Fruit fly (Drosophila melanogaster) whole organism, embryonic: Measurements from ENCODE around the gene CDase.
A peak's percentile ranks its signal among the peaks of the same experiment; 100 is the strongest.

Experiments
- Asciz ChIP-seq: fragments of 200-800 bp; sonication (Bioruptor generic); optimal IDR thresholded peaks from 2 replicates; lab custom pipeline; 2017; ENCODE audit warnings: missing biosample characterization, mild to moderate bottlenecking, missing genetic modification characterization, missing genetic modification reagents
- Bdp1 ChIP-seq: fragments of 200-800 bp; sonication (Bioruptor generic); optimal IDR thresholded peaks from 3 replicates; lab custom pipeline; 2016; ENCODE audit warnings: missing biosample characterization, missing genetic modification characterization
- Bteb2 ChIP-seq: fragments of 200-800 bp; sonication (Bioruptor generic); optimal IDR thresholded peaks from 2 replicates; lab custom pipeline; 2016; ENCODE audit warnings: missing biosample characterization, missing genetic modification characterization
- CG11085 ChIP-seq: fragments of 200-800 bp; sonication (Bioruptor generic); IDR thresholded peaks from 2 replicates; pipeline ENCODE4 v1.3.6; 2022; ENCODE audit warnings: missing biosample characterization, missing genetic modification characterization
- CG11398 ChIP-seq: fragments of 200-800 bp; sonication (Bioruptor generic); optimal IDR thresholded peaks from 2 replicates; lab custom pipeline; 2016; ENCODE audit warnings: missing biosample characterization, missing genetic modification characterization
- CG11456 ChIP-seq: fragments of 200-800 bp; sonication (Bioruptor generic); IDR thresholded peaks from 3 replicates; pipeline ENCODE4 v1.3.6; 2022; ENCODE audit warnings: missing biosample characterization, missing genetic modification characterization
- CG12769 ChIP-seq: fragments of 200-800 bp; sonication (Bioruptor generic); optimal IDR thresholded peaks from 2 replicates; lab custom pipeline; 2019; ENCODE audit warnings: missing biosample characterization, mild to moderate bottlenecking, missing genetic modification characterization, moderate library complexity
- CG12942 ChIP-seq: fragments of 200-800 bp; sonication (Bioruptor generic); optimal IDR thresholded peaks from 3 replicates; lab custom pipeline; 2016; ENCODE audit warnings: missing biosample characterization, missing genetic modification characterization
- CG14710 ChIP-seq: fragments of 200-800 bp; sonication (Bioruptor generic); optimal IDR thresholded peaks from 3 replicates; lab custom pipeline; 2019; ENCODE audit warnings: missing biosample characterization, mild to moderate bottlenecking, missing genetic modification characterization, moderate library complexity
- CG16779 ChIP-seq: fragments of 200-800 bp; sonication (Bioruptor generic); IDR thresholded peaks from 2 replicates; pipeline ENCODE4 v1.3.6; 2022; ENCODE audit warnings: missing biosample characterization, missing genetic modification characterization
- CG17568 ChIP-seq: fragments of 200-800 bp; sonication (Bioruptor generic); optimal IDR thresholded peaks from 2 replicates; lab custom pipeline; 2018; ENCODE audit warnings: missing biosample characterization, mild to moderate bottlenecking, missing genetic modification characterization, moderate library complexity
- CG18011 ChIP-seq: fragments of 200-800 bp; sonication (Bioruptor generic); optimal IDR thresholded peaks from 2 replicates; lab custom pipeline; 2017; ENCODE audit warnings: missing biosample characterization, missing genetic modification characterization, mild to moderate bottlenecking, moderate library complexity, missing genotype
- CG1832 ChIP-seq: fragments of 200-800 bp; sonication (Bioruptor generic); optimal IDR thresholded peaks from 2 replicates; lab custom pipeline; 2017; ENCODE audit warnings: missing biosample characterization, mild to moderate bottlenecking, missing genetic modification characterization, inconsistent platforms
- CG2120 ChIP-seq: fragments of 200-800 bp; sonication (Bioruptor generic); optimal IDR thresholded peaks from 3 replicates; lab custom pipeline; 2016; ENCODE audit warnings: missing biosample characterization, missing genetic modification characterization
- CG4328 ChIP-seq: fragments of 200-800 bp; sonication (Bioruptor generic); optimal IDR thresholded peaks from 3 replicates; lab custom pipeline; 2017; ENCODE audit warnings: missing biosample characterization, missing genetic modification reagents, missing genetic modification characterization
- CG4854 ChIP-seq: fragments of 200-800 bp; sonication (Bioruptor generic); optimal IDR thresholded peaks from 2 replicates; lab custom pipeline; 2016; ENCODE audit warnings: missing biosample characterization, missing genetic modification characterization, inconsistent platforms
- CG7357 ChIP-seq: fragments of 200-800 bp; sonication (Bioruptor generic); IDR thresholded peaks from 3 replicates; pipeline ENCODE4 v1.3.6; 2022; ENCODE audit warnings: missing biosample characterization, missing genetic modification characterization
- CG7839 ChIP-seq: fragments of 200-800 bp; sonication (Bioruptor generic); optimal IDR thresholded peaks from 3 replicates; lab custom pipeline; 2018; ENCODE audit warnings: missing biosample characterization, mild to moderate bottlenecking, missing genetic modification characterization, moderate library complexity
- CG7928 ChIP-seq: fragments of 200-800 bp; sonication (Bioruptor generic); optimal IDR thresholded peaks from 2 replicates; lab custom pipeline; 2017; ENCODE audit warnings: missing biosample characterization, mild to moderate bottlenecking, missing genetic modification characterization
- CG7963 ChIP-seq: fragments of 200-800 bp; sonication (Bioruptor generic); IDR thresholded peaks from 3 replicates; pipeline ENCODE4 v1.3.6; 2022; ENCODE audit warnings: missing biosample characterization, missing genetic modification characterization; ENCODE audit not compliant: partially characterized antibody
- CG9932 ChIP-seq: fragments of 200-800 bp; sonication (Bioruptor generic); IDR thresholded peaks from 2 replicates; pipeline ENCODE4 v1.3.6; 2022; ENCODE audit warnings: missing biosample characterization, missing genetic modification characterization
- CTCF ChIP-seq: fragments of 200-800 bp; sonication (Bioruptor generic); optimal IDR thresholded peaks from 2 replicates; lab custom pipeline; 2017; ENCODE audit warnings: missing biosample characterization, mild to moderate bottlenecking, missing genetic modification characterization, moderate library complexity
- D19A ChIP-seq: fragments of 200-800 bp; optimal IDR thresholded peaks from 3 replicates; lab custom pipeline; 2019; ENCODE audit warnings: missing biosample characterization, mild to moderate bottlenecking, missing genetic modification characterization, moderate library complexity
- Dp ChIP-seq: fragments of 200-800 bp; sonication (Bioruptor generic); optimal IDR thresholded peaks from 2 replicates; lab custom pipeline; 2018; ENCODE audit warnings: missing biosample characterization, mild to moderate bottlenecking, missing genetic modification characterization, moderate library complexity
- Elba2 ChIP-seq: fragments of 200-800 bp; sonication (Bioruptor generic); optimal IDR thresholded peaks from 3 replicates; lab custom pipeline; 2016; ENCODE audit warnings: missing biosample characterization, missing genetic modification characterization
- Fer1 ChIP-seq: fragments of 200-800 bp; sonication (Bioruptor generic); optimal IDR thresholded peaks from 2 replicates; lab custom pipeline; 2017; ENCODE audit warnings: missing biosample characterization, mild to moderate bottlenecking, missing genetic modification characterization
- GATAe ChIP-seq: fragments of 200-800 bp; sonication (Bioruptor generic); conservative IDR thresholded peaks from 2 replicates; pipeline ENCODE4 v1.3.6; 2022; ENCODE audit warnings: missing biosample characterization, missing genetic modification characterization
- Hr78 ChIP-seq, 2 experiments: fragments of 200-800 bp in 1 of 2; fragments of >200 bp in 1 of 2; sonication (Bioruptor generic) in 1 of 2; optimal IDR thresholded peaks; 2 replicates each; lab custom pipeline; 2017 to 2019; ENCODE audit warnings: missing biosample characterization in 2 of 2, missing genetic modification characterization in 2 of 2, mild to moderate bottlenecking in 1 of 2, moderate library complexity in 1 of 2
- Meics ChIP-seq: fragments of 200-800 bp; sonication (Bioruptor generic); optimal IDR thresholded peaks from 2 replicates; lab custom pipeline; 2017; ENCODE audit warnings: missing biosample characterization, mild to moderate bottlenecking, missing genetic modification characterization
- NK7.1 ChIP-seq: fragments of 200-800 bp; sonication (Bioruptor generic); optimal IDR thresholded peaks from 3 replicates; lab custom pipeline; 2016; ENCODE audit warnings: missing biosample characterization, missing genetic modification characterization
- Sin3A ChIP-seq: fragments of >200 bp; optimal IDR thresholded peaks from 2 replicates; lab custom pipeline; 2018
- Vsx1 ChIP-seq: fragments of 200-800 bp; sonication (Bioruptor generic); optimal IDR thresholded peaks from 2 replicates; lab custom pipeline; 2017; ENCODE audit warnings: missing biosample characterization, mild to moderate bottlenecking, missing genetic modification characterization, missing genetic modification reagents
- Xbp1 ChIP-seq: fragments of 200-800 bp; sonication (Bioruptor generic); optimal IDR thresholded peaks from 3 replicates; lab custom pipeline; 2016; ENCODE audit warnings: missing biosample characterization, mild to moderate bottlenecking, missing genetic modification characterization
- abd-A ChIP-seq: fragments of 200-800 bp; sonication (Bioruptor generic); optimal IDR thresholded peaks from 3 replicates; lab custom pipeline; 2019; ENCODE audit warnings: missing biosample characterization, mild to moderate bottlenecking, missing genetic modification characterization, moderate library complexity
- amos ChIP-seq: fragments of 200-800 bp; sonication (Bioruptor generic); IDR thresholded peaks from 2 replicates; pipeline ENCODE4 v1.3.6; 2022; ENCODE audit warnings: missing biosample characterization, missing genetic modification characterization; ENCODE audit not compliant: partially characterized antibody
- cg ChIP-seq: fragments of 200-800 bp; sonication (Bioruptor generic); optimal IDR thresholded peaks from 3 replicates; lab custom pipeline; 2019; ENCODE audit warnings: missing biosample characterization, mild to moderate bottlenecking, missing genetic modification characterization, moderate library complexity
- chif ChIP-seq, 2 experiments: fragments of 200-800 bp; sonication (Bioruptor generic); optimal IDR thresholded peaks; 3 replicates each; lab custom pipeline; 2016; ENCODE audit warnings: missing biosample characterization in 2 of 2, missing genetic modification characterization in 2 of 2
- fd96Cb ChIP-seq: fragments of 200-800 bp; sonication (Bioruptor generic); optimal IDR thresholded peaks from 2 replicates; lab custom pipeline; 2018; ENCODE audit warnings: missing biosample characterization, mild to moderate bottlenecking, missing genetic modification characterization, moderate library complexity
- insv ChIP-seq, 2 experiments: fragments of 200-800 bp; sonication (Bioruptor generic); optimal IDR thresholded peaks; 3 replicates each; lab custom pipeline; 2016 to 2018; ENCODE audit warnings: missing biosample characterization in 2 of 2, missing genetic modification characterization in 2 of 2
- jumu ChIP-seq: fragments of 200-800 bp; sonication (Bioruptor generic); optimal IDR thresholded peaks from 3 replicates; lab custom pipeline; 2016; ENCODE audit warnings: missing biosample characterization, missing genetic modification characterization
- lov ChIP-seq, 2 experiments: fragments of 200-800 bp in 1 of 2; fragments of >200 bp in 1 of 2; sonication (Bioruptor generic) in 1 of 2; IDR thresholded peaks in 1 of 2; optimal IDR thresholded peaks in 1 of 2; 2 replicates in 1 of 2; 3 replicates in 1 of 2; pipeline versions ENCODE4 v1.3.6 to Lab custom; 2017 to 2022; ENCODE audit warnings: missing biosample characterization in 1 of 2, missing genetic modification characterization in 1 of 2
- otp ChIP-seq: fragments of 200-800 bp; sonication (Bioruptor generic); IDR thresholded peaks from 3 replicates; pipeline ENCODE4, ENCODE4 v1.3.6; 2022; ENCODE audit warnings: missing biosample characterization, missing genetic modification characterization
- pfk ChIP-seq: fragments of 200-800 bp; sonication (Bioruptor generic); optimal IDR thresholded peaks from 2 replicates; lab custom pipeline; 2018; ENCODE audit warnings: missing biosample characterization, mild to moderate bottlenecking, missing genetic modification characterization, moderate library complexity
- pita ChIP-seq: fragments of 200-800 bp; sonication (Bioruptor generic); optimal IDR thresholded peaks from 2 replicates; lab custom pipeline; 2017; ENCODE audit warnings: missing biosample characterization, mild to moderate bottlenecking, missing genetic modification characterization
- sd ChIP-seq: fragments of 200-800 bp; sonication (Bioruptor generic); optimal IDR thresholded peaks from 3 replicates; lab custom pipeline; 2018; ENCODE audit warnings: missing biosample characterization, mild to moderate bottlenecking, missing genetic modification characterization, moderate library complexity
- sens ChIP-seq: fragments of 200-800 bp; sonication (Bioruptor generic); peaks from one replicate; lab custom pipeline; 2016; ENCODE audit warnings: missing biosample characterization, missing genetic modification characterization
- stwl ChIP-seq: fragments of 200-800 bp; sonication (Bioruptor generic); optimal IDR thresholded peaks from 3 replicates; lab custom pipeline; 2018; ENCODE audit warnings: missing biosample characterization, mild to moderate bottlenecking, missing genetic modification characterization, moderate library complexity
- tll ChIP-seq, 2 experiments: fragments of 200-800 bp in 1 of 2; fragments of >200 bp in 1 of 2; sonication (Bioruptor generic) in 1 of 2; optimal IDR thresholded peaks; 2 replicates each; lab custom pipeline; 2017 to 2019; ENCODE audit warnings: missing biosample characterization in 2 of 2, missing genetic modification characterization in 2 of 2, mild to moderate bottlenecking in 1 of 2, moderate library complexity in 1 of 2
- trem ChIP-seq: fragments of 200-800 bp; optimal IDR thresholded peaks from 3 replicates; lab custom pipeline; 2019; ENCODE audit warnings: missing biosample characterization, mild to moderate bottlenecking, missing genetic modification characterization, moderate library complexity
- zen ChIP-seq: fragments of 200-800 bp; sonication (Bioruptor generic); optimal IDR thresholded peaks from 3 replicates; lab custom pipeline; 2018; ENCODE audit warnings: missing biosample characterization, mild to moderate bottlenecking, missing genetic modification characterization, moderate library complexity

Gene CDase

DNA sequence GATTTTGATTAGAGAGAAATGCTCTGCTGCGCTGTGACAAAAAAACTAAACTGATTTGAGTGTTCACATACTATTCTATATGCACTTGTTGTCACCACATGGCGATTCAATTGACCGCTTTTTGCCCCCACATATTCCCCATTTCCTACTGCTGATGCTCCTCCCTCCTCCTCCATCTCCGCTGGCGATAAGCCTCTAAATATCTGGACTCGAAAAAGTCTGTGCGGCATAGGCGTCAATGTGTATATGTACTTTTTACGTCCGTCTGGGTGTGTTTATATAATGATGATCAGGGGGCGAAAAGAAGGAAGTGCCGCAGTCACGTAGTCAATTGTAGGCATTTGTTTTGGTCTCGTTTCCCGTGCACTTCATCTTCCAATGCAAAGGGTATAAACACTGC lies 7.2 kb downstream of the CDase start (continued):
- TF ChIP-seq GATAe (GFP tag; lab: Robert Waterston, UW) (no peak), Xbp1 (GFP tag; lab: Kevin White, UChicago) (no peak), sd (tag; lab: Kevin White, UChicago) (peak; percentile 10), cg (GFP tag; lab: Kevin White, UChicago) (peak; percentile 46)

DNA sequence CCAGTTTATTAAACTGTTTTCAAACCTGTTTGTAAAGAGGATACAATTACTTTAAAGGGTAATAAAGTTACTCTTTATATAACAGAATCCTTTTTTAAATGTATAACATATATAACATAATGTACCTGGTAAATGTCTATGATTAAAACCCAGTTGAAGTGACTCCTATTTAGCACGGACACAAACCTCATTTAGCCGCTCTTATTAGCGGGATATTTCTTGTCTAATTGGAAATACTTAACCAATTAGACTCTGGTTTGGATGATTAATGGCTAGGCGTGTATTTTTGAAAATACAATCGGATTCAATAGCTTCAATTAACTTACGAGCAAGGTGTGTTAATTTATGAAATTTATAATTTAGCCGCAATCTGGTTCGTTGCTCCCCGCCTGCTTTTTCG lies 7.7 kb downstream of the CDase start:
- TF ChIP-seq CG7839 (tag; lab: Kevin White, UChicago) = no peak
- TF ChIP-seq abd-A = no peak
- no peak for TF ChIP-seq CG4854 (GFP tag; lab: Kevin White, UChicago)
- peak; percentile 100 for TF ChIP-seq insv (GFP tag; optimal IDR thresholded peaks at IDR 0.05; lab: Kevin White, UChicago)
- no peak for TF ChIP-seq pfk (GFP tag; lab: Kevin White, UChicago)
- TF ChIP-seq CG16779 (GFP tag; lab: Robert Waterston, UW) = no peak
- TF ChIP-seq CG7928 (GFP tag; lab: Kevin White, UChicago) = no peak
- TF ChIP-seq otp (GFP tag; lab: Robert Waterston, UW) = no peak
- TF ChIP-seq CG12942 (GFP tag; lab: Kevin White, UChicago) = no peak
- TF ChIP-seq tll (GFP tag; optimal IDR thresholded peaks at IDR 0.05; lab: Kevin White, UChicago) = peak in 1 of 2 experiments; percentile 36
- no peak for TF ChIP-seq Hr78 (GFP tag; optimal IDR thresholded peaks at IDR 0.05; lab: Kevin White, UChicago)
- peak; percentile 44 for TF ChIP-seq sens (GFP tag; lab: Kevin White, UChicago)
- TF ChIP-seq Sin3A = no peak
- peak; percentile 27 for TF ChIP-seq trem
- TF ChIP-seq CG17568 (GFP tag; lab: Kevin White, UChicago) = no peak
- TF ChIP-seq zen (tag; lab: Kevin White, UChicago) = peak; percentile 91
- no peak for TF ChIP-seq NK7.1 (GFP tag; lab: Kevin White, UChicago)
- peak; percentile 1 for TF ChIP-seq CG14710
- TF ChIP-seq jumu = no peak
- no peak for TF ChIP-seq Fer1
- no peak for TF ChIP-seq CG11456 (GFP tag; lab: Robert Waterston, UW)
- TF ChIP-seq Bteb2 (GFP tag; lab: Kevin White, UChicago) = no peak
- TF ChIP-seq CTCF (GFP tag; lab: Kevin White, UChicago) = peak; percentile 54
- TF ChIP-seq pita (GFP tag; lab: Kevin White, UChicago) = peak; percentile 78
- TF ChIP-seq Dp (GFP tag; lab: Kevin White, UChicago) = no peak
- peak; percentile 29 for TF ChIP-seq stwl (tag; lab: Kevin White, UChicago)
- no peak for TF ChIP-seq CG7357 (GFP tag; lab: Robert Waterston, UW)
- no peak for TF ChIP-seq Bdp1 (GFP tag; lab: Kevin White, UChicago)
- peak; percentile 72 for TF ChIP-seq Elba2 (GFP tag; lab: Kevin White, UChicago)

dm6 chr3R:30470690-30471089 lies 11.4 kb downstream of the CDase start:
- TF ChIP-seq CG11085 (GFP tag; lab: Robert Waterston, UW) (no peak), Vsx1 (no peak), CG7963 (GFP tag; lab: Robert Waterston, UW) (no peak), Meics (GFP tag; lab: Kevin White, UChicago) (no peak), CG2120 (GFP tag; lab: Kevin White, UChicago) (no peak), CG11398 (GFP tag; lab: Kevin White, UChicago) (no peak), amos (GFP tag; lab: Robert Waterston, UW) (no peak), CG1832 (GFP tag; lab: Kevin White, UChicago) (no peak), lov (optimal IDR thresholded peaks at IDR 0.05; lab: Kevin White, UChicago) (no peak), lov (GFP tag; IDR thresholded peaks at IDR 0.05; lab: Robert Waterston, UW) (no peak), chif (GFP tag; optimal IDR thresholded peaks at IDR 0.05; lab: Kevin White, UChicago) (no peak), CG9932 (GFP tag; lab: Robert Waterston, UW) (no peak), fd96Cb (no peak), CG12769 (tag; lab: Kevin White, UChicago) (no peak), D19A (tag; lab: Kevin White, UChicago) (no peak), CG4328 (GFP tag; lab: Kevin White, UChicago) (no peak), CG18011 (GFP tag; lab: Kevin White, UChicago) (no peak), Asciz (GFP tag; lab: Kevin White, UChicago) (no peak)
- TF ChIP-seq, all 482 proteins: peak for 0
